Fruit fly (Drosophila melanogaster): Measurements from ENCODE around the gene CG17375.

Gene CG17375

dm6 chr2L:6787973-6788368 is 17.6 kb downstream of the CG17375 start (continued):
- TF ChIP-seq pros (GFP tag; optimal IDR thresholded peaks at IDR 0.05) (no peak), bowl (GFP tag; IDR thresholded peaks at IDR 0.05) (no peak), CG1233 (GFP tag; optimal IDR thresholded peaks at IDR 0.05) (peak; percentile 23), cg (GFP tag; optimal IDR thresholded peaks at IDR 0.05) (no peak), CG2678 (tag; optimal IDR thresholded peaks at IDR 0.05) (peak; percentile 70), CG12659 (GFP tag; optimal IDR thresholded peaks at IDR 0.05) (peak; percentile 8), sens (GFP tag) (peak; percentile 83), sisA (GFP tag; IDR thresholded peaks at IDR 0.05) (peak; percentile 53), HHEX (GFP tag; optimal IDR thresholded peaks at IDR 0.05) (peak; percentile 43), Gsc (GFP tag; IDR thresholded peaks at IDR 0.05) (no peak), wdn (GFP tag; IDR thresholded peaks at IDR 0.05) (no peak), CG31365 (tag; optimal IDR thresholded peaks at IDR 0.05) (no peak), CG12104 (GFP tag; optimal IDR thresholded peaks at IDR 0.05) (peak; percentile 2), CG4360 (GFP tag; IDR thresholded peaks at IDR 0.05) (no peak), CG1602 (GFP tag; optimal IDR thresholded peaks at IDR 0.05) (peak; percentile 43), CG17359 (tag; optimal IDR thresholded peaks at IDR 0.05) (peak; percentile 68), CG11456 (GFP tag; IDR thresholded peaks at IDR 0.05) (no peak), cas (GFP tag; IDR thresholded peaks at IDR 0.05) (no peak), her (GFP tag; optimal IDR thresholded peaks at IDR 0.05) (peak; percentile 12), CG13775 (GFP tag; optimal IDR thresholded peaks at IDR 0.05) (peak; percentile 29), ato (GFP tag; IDR thresholded peaks at IDR 0.05; ENCODE audit: partially characterized antibody) (no peak), emc (GFP tag; optimal IDR thresholded peaks at IDR 0.05) (no peak), inv (GFP tag; IDR thresholded peaks at IDR 0.05; ENCODE audit: partially characterized antibody) (no peak), shn (GFP tag; optimal IDR thresholded peaks at IDR 0.05) (peak; percentile 41), CG4328 (GFP tag; optimal IDR thresholded peaks at IDR 0.05) (no peak), CG11560 (tag; IDR thresholded peaks at IDR 0.05) (peak; percentile 5; the same call in 1 of the 3 replicates), onecut (GFP tag; IDR thresholded peaks at IDR 0.05) (no peak), BtbVII (GFP tag; optimal IDR thresholded peaks at IDR 0.05) (no peak), CG14441 (GFP tag; IDR thresholded peaks at IDR 0.05) (no peak), Drgx (GFP tag; IDR thresholded peaks at IDR 0.05) (peak; percentile 57), Scr (GFP tag; IDR thresholded peaks at IDR 0.05; ENCODE audit: partially characterized antibody) (no peak), unpg (GFP tag; optimal IDR thresholded peaks at IDR 0.05) (peak; percentile 77), NC2β (GFP tag; optimal IDR thresholded peaks at IDR 0.05) (peak; percentile 55), CG17385 (GFP tag; optimal IDR thresholded peaks at IDR 0.05) (peak; percentile 14), CG34376 (GFP tag; optimal IDR thresholded peaks at IDR 0.05) (no peak), CG18262 (tag; optimal IDR thresholded peaks at IDR 0.05) (peak; percentile 69), tin (GFP tag; optimal IDR thresholded peaks at IDR 0.05) (peak; percentile 46), CG18599 (GFP tag; optimal IDR thresholded peaks at IDR 0.05) (peak; percentile 29), CG15011 (GFP tag; optimal IDR thresholded peaks at IDR 0.05) (peak; percentile 30), bab2 (GFP tag; optimal IDR thresholded peaks at IDR 0.05) (peak; percentile 43), pan (optimal IDR thresholded peaks at IDR 0.05) (no peak), pan (GFP tag; optimal IDR thresholded peaks at IDR 0.05 in 1 of 2, IDR thresholded peaks at IDR 0.05 in 1 of 2) (peak in 1 of 2 experiments; percentile 57), Atf3 (GFP tag; optimal IDR thresholded peaks at IDR 0.05) (peak; percentile 30), fd102C (GFP tag; optimal IDR thresholded peaks at IDR 0.05) (no peak), crc (GFP tag; optimal IDR thresholded peaks at IDR 0.05) (peak; percentile 39), lov (optimal IDR thresholded peaks at IDR 0.05) (no peak), lov (GFP tag; IDR thresholded peaks at IDR 0.05) (0 out of 3 replicates have a peak, but pooled peaks have one; percentile 59), trem (tag; optimal IDR thresholded peaks at IDR 0.05) (peak; percentile 61), CG18764 (GFP tag; optimal IDR thresholded peaks at IDR 0.05) (peak; percentile 57), CG14050 (GFP tag; IDR thresholded peaks at IDR 0.05) (no peak), CG10565 (GFP tag; optimal IDR thresholded peaks at IDR 0.05) (no peak), CG11093 (GFP tag; IDR thresholded peaks at IDR 0.05) (no peak)
